Fruit fly (Drosophila melanogaster): ENCODE data around the gene drd.
A peak's percentile ranks its signal among the peaks of the same experiment; 100 is the strongest.

drd gene

DNA sequence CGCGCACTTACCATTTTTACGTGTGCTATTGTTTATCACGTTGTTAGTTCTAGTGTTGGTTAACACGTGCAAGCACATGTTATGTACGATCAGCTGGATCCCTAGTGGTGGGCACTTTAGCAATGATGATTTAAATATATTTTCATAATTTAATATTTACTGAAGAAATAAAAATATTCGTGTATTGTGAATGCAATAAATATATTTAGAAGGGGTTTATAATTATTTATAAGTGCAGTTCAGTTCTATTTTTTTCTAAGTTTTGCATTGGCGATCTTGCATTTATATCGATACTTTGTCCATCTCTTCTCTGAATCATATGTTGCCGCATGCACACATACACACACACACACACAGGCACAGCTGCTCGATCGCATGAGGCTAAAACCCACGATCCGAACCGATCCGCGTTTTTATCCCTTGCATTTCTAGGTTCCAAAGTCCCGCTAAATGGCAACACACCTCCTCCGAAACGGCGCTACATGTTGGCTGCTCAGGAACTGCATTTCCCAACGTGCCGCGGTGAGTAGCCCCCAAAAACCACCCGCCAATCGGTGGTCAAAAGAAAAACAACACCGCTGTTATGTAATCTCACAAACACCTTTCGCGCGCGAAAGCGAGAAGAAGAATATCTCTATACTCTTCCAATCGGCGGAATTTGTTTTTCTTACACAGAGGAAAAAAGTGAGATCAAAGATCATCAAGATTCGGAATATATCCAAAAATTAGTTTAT, 39.6 kb upstream of the drd start, which contains the start of the genes CG15027 and Dbct (continued):
- TF ChIP-seq lola (GFP tag; optimal IDR thresholded peaks at IDR 0.05): peak in 1 of 3 experiments; percentile 69
- TF ChIP-seq Dip3 (GFP tag; optimal IDR thresholded peaks at IDR 0.05): peak; percentile 6
- no peak for TF ChIP-seq tll (GFP tag; optimal IDR thresholded peaks at IDR 0.05)
- peak; percentile 61; the same call in 1 of the 3 replicates for TF ChIP-seq CG11695 (GFP tag; IDR thresholded peaks at IDR 0.05)
- TF ChIP-seq CG30020 (tag; optimal IDR thresholded peaks at IDR 0.05): peak; percentile 37
- TF ChIP-seq CG12299 (tag; optimal IDR thresholded peaks at IDR 0.05): peak; percentile 29
- TF ChIP-seq CG17361 (GFP tag; IDR thresholded peaks at IDR 0.05): peak; percentile 61
- no peak for TF ChIP-seq CG3163 (GFP tag; optimal IDR thresholded peaks at IDR 0.05)
- TF ChIP-seq her (GFP tag; optimal IDR thresholded peaks at IDR 0.05): no peak
- no peak for TF ChIP-seq tup (GFP tag; optimal IDR thresholded peaks at IDR 0.05)
- TF ChIP-seq Max (GFP tag; optimal IDR thresholded peaks at IDR 0.05): peak; percentile 83
- TF ChIP-seq Camta (GFP tag; optimal IDR thresholded peaks at IDR 0.05): no peak
- peak; percentile 77 for TF ChIP-seq Ptx1 (GFP tag; IDR thresholded peaks at IDR 0.05)
- TF ChIP-seq Atf-2 (GFP tag; optimal IDR thresholded peaks at IDR 0.05): no peak
- TF ChIP-seq CG6854 (GFP tag; optimal IDR thresholded peaks at IDR 0.05): no peak
- peak; percentile 67 for TF ChIP-seq CG2129 (GFP tag; IDR thresholded peaks at IDR 0.05; ENCODE audit: partially characterized antibody)
- peak; percentile 52 for TF ChIP-seq ssp (GFP tag; IDR thresholded peaks at IDR 0.05)
- TF ChIP-seq ATbp (GFP tag; optimal IDR thresholded peaks at IDR 0.05): peak; percentile 19
- TF ChIP-seq CG11093 (GFP tag; IDR thresholded peaks at IDR 0.05): 0 out of 3 replicates have a peak, but pooled peaks have one; percentile 33
- TF ChIP-seq CG18262 (tag; optimal IDR thresholded peaks at IDR 0.05): peak; percentile 56
- no peak for TF ChIP-seq CG6254 (GFP tag; optimal IDR thresholded peaks at IDR 0.05)
- TF ChIP-seq sc (optimal IDR thresholded peaks at IDR 0.05): no peak
- no peak for TF ChIP-seq sc (GFP tag; optimal IDR thresholded peaks at IDR 0.05)
- TF ChIP-seq Vsx1 (GFP tag; optimal IDR thresholded peaks at IDR 0.05): no peak
- peak; percentile 63 for TF ChIP-seq CG10366 (GFP tag; IDR thresholded peaks at IDR 0.05)
- no peak for TF ChIP-seq CG16779 (GFP tag; IDR thresholded peaks at IDR 0.05)
- TF ChIP-seq eyg (GFP tag; optimal IDR thresholded peaks at IDR 0.05): no peak
- TF ChIP-seq crc (GFP tag; optimal IDR thresholded peaks at IDR 0.05): no peak
- TF ChIP-seq unpg (GFP tag; optimal IDR thresholded peaks at IDR 0.05): peak; percentile 73
- TF ChIP-seq CG31388 (GFP tag; optimal IDR thresholded peaks at IDR 0.05): peak; percentile 4
- peak; percentile 11 for TF ChIP-seq Dp (GFP tag; optimal IDR thresholded peaks at IDR 0.05)
- no peak for TF ChIP-seq fru (optimal IDR thresholded peaks at IDR 0.05)
- no peak for TF ChIP-seq Elba2 (GFP tag; optimal IDR thresholded peaks at IDR 0.05)
- peak; percentile 68 for TF ChIP-seq CG13775 (GFP tag; optimal IDR thresholded peaks at IDR 0.05)
- TF ChIP-seq ERR (GFP tag; optimal IDR thresholded peaks at IDR 0.05): no peak
- no peak for TF ChIP-seq Lpt (GFP tag; optimal IDR thresholded peaks at IDR 0.05)
- no peak for TF ChIP-seq CG33213 (GFP tag; optimal IDR thresholded peaks at IDR 0.05)
- no peak for TF ChIP-seq CG12744 (GFP tag; optimal IDR thresholded peaks at IDR 0.05)
- TF ChIP-seq Ada2b (GFP tag; IDR thresholded peaks at IDR 0.05): peak; percentile 64
- no peak for TF ChIP-seq Atf3 (GFP tag; optimal IDR thresholded peaks at IDR 0.05)
- TF ChIP-seq jumu (GFP tag; optimal IDR thresholded peaks at IDR 0.05): no peak
- peak; percentile 73 for TF ChIP-seq grau (tag; optimal IDR thresholded peaks at IDR 0.05)
- TF ChIP-seq CG2712 (tag; optimal IDR thresholded peaks at IDR 0.05): peak; percentile 76
- TF ChIP-seq ems (GFP tag; optimal IDR thresholded peaks at IDR 0.05): no peak
- TF ChIP-seq tio (GFP tag; optimal IDR thresholded peaks at IDR 0.05): peak; percentile 24
- peak; percentile 52 for TF ChIP-seq dmrt99B (tag; optimal IDR thresholded peaks at IDR 0.05)
- TF ChIP-seq slp2 (GFP tag; optimal IDR thresholded peaks at IDR 0.05): no peak
- TF ChIP-seq Lhr (GFP tag; optimal IDR thresholded peaks at IDR 0.05): peak; percentile 14
- peak; percentile 76 for TF ChIP-seq Nf-YC (tag; optimal IDR thresholded peaks at IDR 0.05)
- TF ChIP-seq Hr51 (GFP tag; optimal IDR thresholded peaks at IDR 0.05): peak in 1 of 2 experiments; percentile 66
